Fruit fly (Drosophila melanogaster) whole organism, embryonic: ENCODE data around the gene Acp63F.

Experiments used
- ATbp ChIP-seq: fragments of 200-800 bp; sonication (Bioruptor generic); optimal IDR thresholded peaks from 2 replicates; lab custom pipeline; 2017; ENCODE audit warnings: missing biosample characterization, mild to moderate bottlenecking, missing genetic modification characterization, missing genetic modification reagents
- Ada2b ChIP-seq: fragments of 200-800 bp; sonication (Bioruptor generic); IDR thresholded peaks from 2 replicates; pipeline ENCODE4 v1.3.6; 2022; ENCODE audit warnings: missing biosample characterization, missing genetic modification characterization
- Bgb ChIP-seq: fragments of 200-800 bp; sonication (Bioruptor generic); IDR thresholded peaks from 2 replicates; pipeline ENCODE4 v1.3.6; 2022; ENCODE audit warnings: missing biosample characterization, missing genetic modification characterization; ENCODE audit not compliant: partially characterized antibody
- BtbVII ChIP-seq: fragments of 200-800 bp; sonication (Bioruptor generic); optimal IDR thresholded peaks from 3 replicates; lab custom pipeline; 2017; ENCODE audit warnings: missing biosample characterization, mild to moderate bottlenecking, missing genetic modification characterization
- CG12155 ChIP-seq: fragments of 200-800 bp; sonication (Bioruptor generic); optimal IDR thresholded peaks from 3 replicates; lab custom pipeline; 2016; ENCODE audit warnings: missing biosample characterization, missing genetic modification characterization
- CG12236 ChIP-seq: fragments of 200-800 bp; sonication (Bioruptor generic); optimal IDR thresholded peaks from 2 replicates; lab custom pipeline; 2016; ENCODE audit warnings: missing biosample characterization, missing genetic modification characterization
- CG14050 ChIP-seq: fragments of 200-800 bp; sonication (Bioruptor generic); IDR thresholded peaks from 3 replicates; pipeline ENCODE4 v1.3.6; 2022; ENCODE audit warnings: missing biosample characterization, missing genetic modification characterization
- CG14667 ChIP-seq: fragments of 200-800 bp; sonication (Bioruptor generic); IDR thresholded peaks from 2 replicates; pipeline ENCODE4 v1.3.6; 2022; ENCODE audit warnings: missing biosample characterization, missing genetic modification characterization
- CG15601 ChIP-seq: fragments of 200-800 bp; sonication (Bioruptor generic); optimal IDR thresholded peaks from 3 replicates; lab custom pipeline; 2019; ENCODE audit warnings: missing biosample characterization, mild to moderate bottlenecking, missing genetic modification characterization, moderate library complexity
- CG15696 ChIP-seq: fragments of 200-800 bp; sonication (Bioruptor generic); optimal IDR thresholded peaks from 2 replicates; lab custom pipeline; 2019; ENCODE audit warnings: missing biosample characterization, mild to moderate bottlenecking, missing genetic modification characterization, moderate library complexity
- CG16779 ChIP-seq: fragments of 200-800 bp; sonication (Bioruptor generic); IDR thresholded peaks from 2 replicates; pipeline ENCODE4 v1.3.6; 2022; ENCODE audit warnings: missing biosample characterization, missing genetic modification characterization
- CG17912 ChIP-seq: fragments of 200-800 bp; sonication (Bioruptor generic); optimal IDR thresholded peaks from 2 replicates; lab custom pipeline; 2018; ENCODE audit warnings: missing biosample characterization, mild to moderate bottlenecking, missing genetic modification characterization
- CG18476 ChIP-seq: fragments of 200-800 bp; sonication (Bioruptor generic); optimal IDR thresholded peaks from 2 replicates; lab custom pipeline; 2016; ENCODE audit warnings: missing biosample characterization, mild to moderate bottlenecking, missing genetic modification characterization
- CG31441 ChIP-seq: fragments of 200-800 bp; sonication (Bioruptor generic); IDR thresholded peaks from 2 replicates; pipeline ENCODE4 v1.3.6; 2022; ENCODE audit warnings: missing biosample characterization, missing genetic modification characterization
- CG34224 ChIP-seq: fragments of 200-800 bp; sonication (Bioruptor generic); IDR thresholded peaks from 3 replicates; pipeline ENCODE4 v1.3.6; 2022; ENCODE audit warnings: missing biosample characterization, missing genetic modification characterization; ENCODE audit not compliant: partially characterized antibody
- CG3995 ChIP-seq: fragments of 200-800 bp; sonication (Bioruptor generic); optimal IDR thresholded peaks from 3 replicates; lab custom pipeline; 2016; ENCODE audit warnings: missing biosample characterization, missing genetic modification characterization
- CG6175 ChIP-seq: fragments of 200-800 bp; sonication (Bioruptor generic); IDR thresholded peaks from 3 replicates; pipeline ENCODE4 v1.3.6; 2022; ENCODE audit warnings: missing biosample characterization, missing genetic modification characterization
- CG6254 ChIP-seq: fragments of 200-800 bp; sonication (Bioruptor generic); optimal IDR thresholded peaks from 3 replicates; lab custom pipeline; 2017; ENCODE audit warnings: mild to moderate bottlenecking, missing biosample characterization, missing genetic modification reagents, missing genetic modification characterization
- CG6654 ChIP-seq: fragments of 200-800 bp; sonication (Bioruptor generic); optimal IDR thresholded peaks from 2 replicates; lab custom pipeline; 2017; ENCODE audit warnings: missing biosample characterization, mild to moderate bottlenecking, missing genetic modification characterization
- CG6765 ChIP-seq: fragments of 200-800 bp; sonication (Bioruptor generic); optimal IDR thresholded peaks from 3 replicates; lab custom pipeline; 2017; ENCODE audit warnings: missing biosample characterization, mild to moderate bottlenecking, missing genetic modification characterization
- CG7357 ChIP-seq: fragments of 200-800 bp; sonication (Bioruptor generic); IDR thresholded peaks from 3 replicates; pipeline ENCODE4 v1.3.6; 2022; ENCODE audit warnings: missing biosample characterization, missing genetic modification characterization
- CG7372 ChIP-seq: fragments of 200-800 bp; sonication (Bioruptor generic); IDR thresholded peaks from 2 replicates; pipeline ENCODE4 v1.3.6; 2022; ENCODE audit warnings: missing biosample characterization, missing genetic modification characterization
- Camta ChIP-seq: fragments of 200-800 bp; sonication (Bioruptor generic); optimal IDR thresholded peaks from 2 replicates; lab custom pipeline; 2016; ENCODE audit warnings: missing biosample characterization, missing genetic modification characterization
- D19A ChIP-seq: fragments of 200-800 bp; optimal IDR thresholded peaks from 3 replicates; lab custom pipeline; 2019; ENCODE audit warnings: missing biosample characterization, mild to moderate bottlenecking, missing genetic modification characterization, moderate library complexity
- Dref ChIP-seq: fragments of 200-800 bp; sonication (Bioruptor generic); IDR thresholded peaks from 2 replicates; pipeline ENCODE4 v1.3.6; 2022; ENCODE audit warnings: missing biosample characterization, missing genetic modification characterization
- Eip74EF ChIP-seq, 2 experiments: fragments of 200-800 bp in 1 of 2; fragments of >200 bp in 1 of 2; sonication (Bioruptor generic) in 1 of 2; optimal IDR thresholded peaks; 2 replicates each; lab custom pipeline; 2017 to 2019; ENCODE audit warnings: missing biosample characterization in 2 of 2, missing genetic modification characterization in 2 of 2, mild to moderate bottlenecking in 1 of 2, moderate library complexity in 1 of 2
- HLHmδ ChIP-seq: fragments of 200-800 bp; sonication (Bioruptor generic); optimal IDR thresholded peaks from 2 replicates; lab custom pipeline; 2018; ENCODE audit warnings: missing biosample characterization, mild to moderate bottlenecking, missing genetic modification characterization, moderate library complexity
- Hmx ChIP-seq: fragments of 200-800 bp; sonication (Bioruptor generic); optimal IDR thresholded peaks from 2 replicates; lab custom pipeline; 2016; ENCODE audit warnings: missing biosample characterization, missing genetic modification characterization
- Hr3 ChIP-seq: fragments of 200-800 bp; sonication (Bioruptor generic); optimal IDR thresholded peaks from 3 replicates; lab custom pipeline; 2016; ENCODE audit warnings: missing biosample characterization, missing genetic modification characterization
- Hsf ChIP-seq: fragments of 200-800 bp; sonication (Bioruptor generic); optimal IDR thresholded peaks from 3 replicates; lab custom pipeline; 2016; ENCODE audit warnings: missing biosample characterization, missing genetic modification characterization
- Mad ChIP-seq: fragments of 200-800 bp; sonication (Bioruptor generic); optimal IDR thresholded peaks from 2 replicates; lab custom pipeline; 2016; ENCODE audit warnings: missing biosample characterization, missing genetic modification characterization
- Oaz ChIP-seq: fragments of 200-800 bp; sonication (Bioruptor generic); IDR thresholded peaks from 2 replicates; pipeline ENCODE4 v1.3.6; 2022; ENCODE audit warnings: missing biosample characterization, missing genetic modification characterization
- Oli ChIP-seq: fragments of 200-800 bp; sonication (Bioruptor generic); optimal IDR thresholded peaks from 2 replicates; lab custom pipeline; 2018; ENCODE audit warnings: missing biosample characterization, mild to moderate bottlenecking, missing genetic modification characterization, moderate library complexity
- Sry-β ChIP-seq: fragments of 200-800 bp; sonication (Bioruptor generic); optimal IDR thresholded peaks from 2 replicates; lab custom pipeline; 2018; ENCODE audit warnings: missing biosample characterization, mild to moderate bottlenecking, missing genetic modification characterization, moderate library complexity
- Xbp1 ChIP-seq: fragments of 200-800 bp; sonication (Bioruptor generic); optimal IDR thresholded peaks from 3 replicates; lab custom pipeline; 2016; ENCODE audit warnings: missing biosample characterization, mild to moderate bottlenecking, missing genetic modification characterization
- abd-A ChIP-seq: fragments of 200-800 bp; sonication (Bioruptor generic); optimal IDR thresholded peaks from 3 replicates; lab custom pipeline; 2019; ENCODE audit warnings: missing biosample characterization, mild to moderate bottlenecking, missing genetic modification characterization, moderate library complexity
- al ChIP-seq: fragments of 200-800 bp; sonication (Bioruptor generic); IDR thresholded peaks from 2 replicates; pipeline ENCODE4 v1.3.6; 2022; ENCODE audit warnings: missing biosample characterization, missing genetic modification characterization
- disco-r ChIP-seq: fragments of 200-800 bp; sonication (Bioruptor generic); optimal IDR thresholded peaks from 2 replicates; lab custom pipeline; 2016; ENCODE audit warnings: missing biosample characterization, missing genetic modification characterization
- exex ChIP-seq: fragments of 200-800 bp; sonication (Bioruptor generic); optimal IDR thresholded peaks from 4 replicates; lab custom pipeline; 2018; ENCODE audit warnings: missing biosample characterization, mild to moderate bottlenecking, missing genetic modification characterization, moderate library complexity
- ind ChIP-seq: fragments of 200-800 bp; sonication (Bioruptor generic); optimal IDR thresholded peaks from 3 replicates; lab custom pipeline; 2016; ENCODE audit warnings: missing biosample characterization, missing genetic modification characterization
- jigr1 ChIP-seq: fragments of 200-800 bp; sonication (Bioruptor generic); IDR thresholded peaks from 3 replicates; pipeline ENCODE4 v1.3.6; 2022; ENCODE audit warnings: missing biosample characterization, missing genetic modification characterization
- klu ChIP-seq: fragments of 200-800 bp; sonication (Bioruptor generic); IDR thresholded peaks from 2 replicates; pipeline ENCODE4 v1.3.6; 2022; ENCODE audit warnings: missing biosample characterization, missing genetic modification characterization
- pb ChIP-seq: fragments of 200-800 bp; sonication (Bioruptor generic); optimal IDR thresholded peaks from 3 replicates; lab custom pipeline; 2016; ENCODE audit warnings: missing biosample characterization, missing genetic modification characterization
- pho ChIP-seq: fragments of 200-800 bp; sonication (Bioruptor generic); optimal IDR thresholded peaks from 2 replicates; lab custom pipeline; 2016; ENCODE audit warnings: missing biosample characterization, missing genetic modification characterization
- phol ChIP-seq: fragments of 200-800 bp; sonication (Bioruptor generic); optimal IDR thresholded peaks from 3 replicates; lab custom pipeline; 2018; ENCODE audit warnings: missing biosample characterization, mild to moderate bottlenecking, missing genetic modification characterization, moderate library complexity
- pita ChIP-seq: fragments of 200-800 bp; sonication (Bioruptor generic); optimal IDR thresholded peaks from 2 replicates; lab custom pipeline; 2017; ENCODE audit warnings: missing biosample characterization, mild to moderate bottlenecking, missing genetic modification characterization
- pros ChIP-seq: fragments of 200-800 bp; sonication (Bioruptor generic); optimal IDR thresholded peaks from 3 replicates; lab custom pipeline; 2019; ENCODE audit warnings: missing biosample characterization, mild to moderate bottlenecking, missing genetic modification characterization, moderate library complexity
- ranshi ChIP-seq: fragments of 200-800 bp; sonication (Bioruptor generic); IDR thresholded peaks from 2 replicates; pipeline ENCODE4 v1.3.6; 2022; ENCODE audit warnings: missing biosample characterization, missing genetic modification characterization
- slbo ChIP-seq: fragments of 200-800 bp; sonication (Bioruptor generic); IDR thresholded peaks from 2 replicates; pipeline ENCODE4 v1.3.6; 2022; ENCODE audit warnings: missing biosample characterization, missing genetic modification characterization
- tap ChIP-seq: fragments of 200-800 bp; optimal IDR thresholded peaks from 3 replicates; lab custom pipeline; 2019; ENCODE audit warnings: missing biosample characterization, mild to moderate bottlenecking, missing genetic modification characterization, moderate library complexity
- unpg ChIP-seq: fragments of 200-800 bp; sonication (Bioruptor generic); optimal IDR thresholded peaks from 3 replicates; lab custom pipeline; 2018; ENCODE audit warnings: missing biosample characterization, mild to moderate bottlenecking, missing genetic modification characterization, moderate library complexity

Acp63F gene

DNA sequence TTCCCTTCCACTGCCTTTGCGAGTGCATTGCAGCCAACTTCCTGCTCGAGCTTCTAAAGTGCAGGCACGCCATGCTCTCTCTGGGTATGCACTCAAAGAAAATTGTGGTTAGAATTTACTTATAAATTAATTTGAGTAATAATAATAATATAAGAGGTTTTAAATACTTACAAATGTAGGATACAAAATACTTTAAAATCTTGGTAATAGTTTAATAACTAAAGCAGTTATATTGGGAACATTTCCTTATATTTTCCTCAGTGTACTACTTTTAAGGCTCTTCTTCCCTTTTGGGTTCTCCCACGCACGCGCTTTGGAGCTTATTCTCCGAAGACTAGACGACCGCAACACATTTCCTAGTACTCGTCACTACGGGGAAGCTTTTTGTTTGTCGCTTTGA lies 10.4 kb upstream of the Acp63F start (continued):
- TF ChIP-seq CG31441 (GFP tag; lab: Robert Waterston, UW), result peak; percentile 86
- TF ChIP-seq CG6254 (GFP tag; lab: Kevin White, UChicago), result peak; percentile 37
- TF ChIP-seq CG6765, result peak; percentile 81
- TF ChIP-seq al (GFP tag; lab: Robert Waterston, UW), result peak; percentile 43; the same call in 1 of the 2 replicates
- TF ChIP-seq CG14667 (GFP tag; lab: Robert Waterston, UW), result peak; percentile 69
- TF ChIP-seq pb (GFP tag; lab: Kevin White, UChicago), result no peak
- TF ChIP-seq CG16779 (GFP tag; lab: Robert Waterston, UW), result no peak
- TF ChIP-seq Hsf (GFP tag; lab: Kevin White, UChicago), result peak; percentile 15
- peak; percentile 89 for TF ChIP-seq ranshi (GFP tag; lab: Robert Waterston, UW)
- TF ChIP-seq Hmx (GFP tag; lab: Kevin White, UChicago), result no peak
- peak; percentile 76 for TF ChIP-seq BtbVII (GFP tag; lab: Kevin White, UChicago)
- TF ChIP-seq Oli (tag; lab: Kevin White, UChicago), result peak; percentile 82
- TF ChIP-seq phol (tag; lab: Kevin White, UChicago), result peak; percentile 84
- TF ChIP-seq Bgb (GFP tag; lab: Robert Waterston, UW), result no peak
- TF ChIP-seq CG3995 (GFP tag; lab: Kevin White, UChicago), result no peak
- TF ChIP-seq Dref (GFP tag; lab: Robert Waterston, UW), result no peak
- TF ChIP-seq ind (GFP tag; lab: Kevin White, UChicago), result peak; percentile 67
- peak; percentile 14 for TF ChIP-seq Mad
- no peak for TF ChIP-seq jigr1 (GFP tag; lab: Robert Waterston, UW)
- TF ChIP-seq HLHmδ (GFP tag; lab: Kevin White, UChicago), result no peak
- TF ChIP-seq CG17912 (GFP tag; lab: Kevin White, UChicago), result no peak
- peak; percentile 64 for TF ChIP-seq CG12155 (GFP tag; lab: Kevin White, UChicago)
- no peak for TF ChIP-seq disco-r (GFP tag; lab: Kevin White, UChicago)
- TF ChIP-seq exex (tag; lab: Kevin White, UChicago), result peak; percentile 42
- peak; percentile 15 for TF ChIP-seq pho (GFP tag; lab: Kevin White, UChicago)
- peak; percentile 84 for TF ChIP-seq unpg (GFP tag; lab: Kevin White, UChicago)
- peak; percentile 71 for TF ChIP-seq CG7372
- peak; percentile 2 for TF ChIP-seq CG6654
- TF ChIP-seq CG15601 (tag; lab: Kevin White, UChicago), result peak; percentile 77
- TF ChIP-seq D19A (tag; lab: Kevin White, UChicago), result peak; percentile 82
- TF ChIP-seq CG6175, result no peak
- peak; percentile 80 for TF ChIP-seq Hr3 (GFP tag; lab: Kevin White, UChicago)
- TF ChIP-seq Xbp1 (GFP tag; lab: Kevin White, UChicago), result peak; percentile 78
- TF ChIP-seq CG34224 (GFP tag; lab: Robert Waterston, UW), result no peak
- no peak for TF ChIP-seq pita
- no peak for TF ChIP-seq Eip74EF (GFP tag; optimal IDR thresholded peaks at IDR 0.05; lab: Kevin White, UChicago)
- TF ChIP-seq Camta (GFP tag; lab: Kevin White, UChicago), result no peak
- TF ChIP-seq tap (tag; lab: Kevin White, UChicago), result peak; percentile 76
- TF ChIP-seq Ada2b (GFP tag; lab: Robert Waterston, UW), result peak; percentile 82
- TF ChIP-seq pros (GFP tag; lab: Kevin White, UChicago), result no peak
- TF ChIP-seq abd-A (tag; lab: Kevin White, UChicago), result peak; percentile 31
- peak; percentile 93 for TF ChIP-seq slbo (GFP tag; lab: Robert Waterston, UW)
- peak; percentile 59; the same call in 2 of the 3 replicates for TF ChIP-seq CG7357
- peak; percentile 72 for TF ChIP-seq CG14050 (GFP tag; lab: Robert Waterston, UW)
- no peak for TF ChIP-seq Sry-β (GFP tag; lab: Kevin White, UChicago)
- TF ChIP-seq klu, result peak; percentile 46; the same call in 1 of the 2 replicates
- TF ChIP-seq CG18476 (GFP tag; lab: Kevin White, UChicago), result peak; percentile 48
- peak; percentile 49 for TF ChIP-seq CG15696
- peak; percentile 77 for TF ChIP-seq ATbp (GFP tag; lab: Kevin White, UChicago)
- TF ChIP-seq Oaz (GFP tag; lab: Robert Waterston, UW), result peak; percentile 49; the same call in 1 of the 2 replicates
- no peak for TF ChIP-seq CG12236 (GFP tag; lab: Kevin White, UChicago)
